Fruit fly (Drosophila melanogaster) whole organism, adult: ENCODE measurements around the gene CG13287.

ENCODE experiments used
- CG11617 ChIP-seq: fragments of 200-800 bp; sonication (Bioruptor generic); optimal IDR thresholded peaks from 2 replicates; lab custom pipeline; 2017; ENCODE audit warnings: mild to moderate bottlenecking, missing biosample characterization, missing genetic modification reagents, missing genetic modification characterization
- CG12768 ChIP-seq: fragments of 200-800 bp; sonication (Bioruptor generic); optimal IDR thresholded peaks from 2 replicates; lab custom pipeline; 2017; ENCODE audit warnings: missing biosample characterization, missing genetic modification characterization, mild to moderate bottlenecking, moderate library complexity, missing genetic modification reagents
- CG14711 ChIP-seq: fragments of 200-800 bp; sonication (Bioruptor generic); optimal IDR thresholded peaks from 2 replicates; lab custom pipeline; 2018; ENCODE audit warnings: missing biosample characterization, mild to moderate bottlenecking, missing genetic modification characterization, moderate library complexity
- CG1620 ChIP-seq: fragments of 200-800 bp; sonication (Bioruptor generic); optimal IDR thresholded peaks from 2 replicates; lab custom pipeline; 2016; ENCODE audit warnings: missing biosample characterization, missing genetic modification characterization
- CG33017 ChIP-seq: fragments of 200-800 bp; sonication (Bioruptor generic); optimal IDR thresholded peaks from 2 replicates; lab custom pipeline; 2018; ENCODE audit warnings: missing biosample characterization, mild to moderate bottlenecking, missing genetic modification characterization, moderate library complexity
- CG5204 ChIP-seq: fragments of 200-800 bp; sonication (Bioruptor generic); optimal IDR thresholded peaks from 2 replicates; lab custom pipeline; 2016; ENCODE audit warnings: missing biosample characterization, missing genetic modification characterization
- CG7045 ChIP-seq: fragments of 200-800 bp; sonication (Bioruptor generic); optimal IDR thresholded peaks from 2 replicates; lab custom pipeline; 2017; ENCODE audit warnings: missing biosample characterization, mild to moderate bottlenecking, missing genetic modification characterization
- CG7101 ChIP-seq: fragments of 200-800 bp; sonication (Bioruptor generic); optimal IDR thresholded peaks from 2 replicates; lab custom pipeline; 2018; ENCODE audit warnings: missing biosample characterization, mild to moderate bottlenecking, missing genetic modification characterization, moderate library complexity
- Clk ChIP-seq: fragments of 200-800 bp; sonication (Bioruptor generic); optimal IDR thresholded peaks from 2 replicates; lab custom pipeline; 2017; ENCODE audit warnings: missing biosample characterization, missing genetic modification characterization
- Crg-1 ChIP-seq: fragments of 200-800 bp; sonication (Bioruptor generic); optimal IDR thresholded peaks from 2 replicates; lab custom pipeline; 2016; ENCODE audit warnings: missing biosample characterization, missing genetic modification characterization
- Hr96 ChIP-seq: fragments of 200-800 bp; sonication (Bioruptor generic); optimal IDR thresholded peaks from 2 replicates; lab custom pipeline; 2016; ENCODE audit warnings: missing biosample characterization, missing genetic modification characterization
- Mnt ChIP-seq: fragments of 200-800 bp; sonication (Bioruptor generic); optimal IDR thresholded peaks from 2 replicates; lab custom pipeline; 2016; ENCODE audit warnings: missing biosample characterization, mild to moderate bottlenecking, missing genetic modification characterization
- bab1 ChIP-seq: fragments of 200-800 bp; sonication (Bioruptor generic); optimal IDR thresholded peaks from 3 replicates; lab custom pipeline; 2019; ENCODE audit warnings: missing biosample characterization, mild to moderate bottlenecking, missing genetic modification characterization, moderate library complexity
- cic ChIP-seq: fragments of 200-800 bp; sonication (Bioruptor generic); optimal IDR thresholded peaks from 2 replicates; lab custom pipeline; 2017; ENCODE audit warnings: missing biosample characterization, mild to moderate bottlenecking, missing genetic modification characterization, moderate library complexity
- cnc ChIP-seq, 2 experiments: fragments of >200 bp; optimal IDR thresholded peaks; 2 replicates each; lab custom pipeline; 2017
- kay ChIP-seq: fragments of 200-800 bp; sonication (Bioruptor generic); peaks from one replicate; lab custom pipeline; 2016; ENCODE audit warnings: missing biosample characterization, missing genetic modification characterization, borderline replicate concordance
- ovo ChIP-seq: fragments of 200-800 bp; sonication (Bioruptor generic); optimal IDR thresholded peaks from 2 replicates; lab custom pipeline; 2016; ENCODE audit warnings: missing biosample characterization, missing genetic modification characterization
- pad ChIP-seq: fragments of 200-800 bp; sonication (Bioruptor generic); optimal IDR thresholded peaks from 3 replicates; lab custom pipeline; 2017; ENCODE audit warnings: missing biosample characterization, missing genetic modification characterization, mild to moderate bottlenecking, moderate library complexity, missing genetic modification reagents
- tj ChIP-seq: fragments of 200-800 bp; sonication (Bioruptor generic); optimal IDR thresholded peaks from 3 replicates; lab custom pipeline; 2017; ENCODE audit warnings: missing biosample characterization, mild to moderate bottlenecking, missing genetic modification characterization, moderate library complexity
- toe ChIP-seq: fragments of 200-800 bp; sonication (Bioruptor generic); optimal IDR thresholded peaks from 2 replicates; lab custom pipeline; 2016; ENCODE audit warnings: missing biosample characterization, missing genetic modification characterization

Gene CG13287

dm6 chr3L:5843895-5844576 is 38.1 kb upstream of the CG13287 start:
- TF ChIP-seq CG11617 (GFP tag; lab: Kevin White, UChicago) (no peak), Clk (GFP tag; lab: Kevin White, UChicago) (no peak), CG12768 (no peak), Hr96 (GFP tag; lab: Kevin White, UChicago) (no peak), CG33017 (no peak)

- TF ChIP-seq CG7101 (tag; lab: Kevin White, UChicago), result no peak
- TF ChIP-seq CG14711 (tag; lab: Kevin White, UChicago), result peak; percentile 75
These were observed 36.6 kb upstream of the CG13287 start, which contains the start of gene vn for dm6 chr3L:5845466-5845865. Gene vn, minus strand, starts transcription at chr3L:5845664.

- TF ChIP-seq ovo (GFP tag; lab: Kevin White, UChicago), result no peak
- TF ChIP-seq CG5204 (GFP tag; lab: Kevin White, UChicago), result no peak
- TF ChIP-seq Mnt, result no peak
- no peak for TF ChIP-seq CG14711 (tag; lab: Kevin White, UChicago)
- no peak for TF ChIP-seq toe (GFP tag; lab: Kevin White, UChicago)
- TF ChIP-seq CG1620 (GFP tag; lab: Kevin White, UChicago), result no peak
- TF ChIP-seq Clk (GFP tag; lab: Kevin White, UChicago), result no peak
- TF ChIP-seq CG12768, result no peak
- TF ChIP-seq cic (GFP tag; lab: Kevin White, UChicago), result no peak
- TF ChIP-seq CG11617 (GFP tag; lab: Kevin White, UChicago), result no peak
- no peak for TF ChIP-seq CG7101 (tag; lab: Kevin White, UChicago)
- TF ChIP-seq Crg-1 (GFP tag; lab: Kevin White, UChicago), result no peak
- no peak for TF ChIP-seq CG7045 (GFP tag; lab: Kevin White, UChicago)
- no peak for TF ChIP-seq Hr96 (GFP tag; lab: Kevin White, UChicago)
These were observed 33.2 kb upstream of the CG13287 start for dm6 chr3L:5848929-5849328.

DNA sequence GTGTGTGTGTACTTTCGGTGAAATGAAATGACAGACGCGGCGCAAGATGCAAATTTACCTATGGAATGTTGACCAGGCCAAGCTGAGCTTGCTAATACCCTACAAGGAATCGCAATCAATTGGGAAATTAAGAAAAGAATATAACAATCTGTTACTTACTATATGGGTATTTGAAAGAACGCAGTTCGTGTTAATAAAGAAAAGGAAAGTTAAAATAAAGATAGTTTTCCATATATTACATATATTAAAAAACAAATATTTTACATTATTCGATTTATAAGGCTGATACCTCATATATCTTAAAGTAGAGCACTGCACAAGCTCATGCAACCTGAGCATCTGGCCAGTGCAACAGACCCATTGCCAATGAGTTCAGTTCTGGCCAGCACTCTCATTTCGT is 30.5 kb upstream of the CG13287 start:
- TF ChIP-seq CG12768, result no peak
- TF ChIP-seq CG7101 (tag; lab: Kevin White, UChicago), result no peak
- no peak for TF ChIP-seq CG33017
- no peak for TF ChIP-seq Mnt
- no peak for TF ChIP-seq CG14711 (tag; lab: Kevin White, UChicago)
- no peak for TF ChIP-seq CG5204 (GFP tag; lab: Kevin White, UChicago)
- no peak for TF ChIP-seq Clk (GFP tag; lab: Kevin White, UChicago)
- no peak for TF ChIP-seq Crg-1 (GFP tag; lab: Kevin White, UChicago)
- TF ChIP-seq CG1620 (GFP tag; lab: Kevin White, UChicago), result no peak
- no peak for TF ChIP-seq kay (GFP tag; lab: Kevin White, UChicago)
- TF ChIP-seq tj (GFP tag; lab: Kevin White, UChicago), result no peak
- TF ChIP-seq Hr96 (GFP tag; lab: Kevin White, UChicago), result no peak
- no peak for TF ChIP-seq pad (GFP tag; lab: Kevin White, UChicago)

dm6 chr3L:5855098-5855497 is 27.0 kb upstream of the CG13287 start:
- TF ChIP-seq kay (GFP tag; lab: Kevin White, UChicago) (no peak), Mnt (no peak), CG14711 (tag; lab: Kevin White, UChicago) (no peak), toe (GFP tag; lab: Kevin White, UChicago) (no peak)

- TF ChIP-seq toe (GFP tag; lab: Kevin White, UChicago) (no peak), bab1 (no peak), tj (GFP tag; lab: Kevin White, UChicago) (no peak), Mnt (no peak), Hr96 (GFP tag; lab: Kevin White, UChicago) (no peak), kay (GFP tag; lab: Kevin White, UChicago) (no peak), CG1620 (GFP tag; lab: Kevin White, UChicago) (no peak), CG12768 (no peak), CG11617 (GFP tag; lab: Kevin White, UChicago) (no peak), cnc (optimal IDR thresholded peaks at IDR 0.05; lab: Kevin White, UChicago) (no peak), CG7045 (GFP tag; lab: Kevin White, UChicago) (no peak), Crg-1 (GFP tag; lab: Kevin White, UChicago) (no peak), pad (GFP tag; lab: Kevin White, UChicago) (no peak)
These were observed 25.9 kb upstream of the CG13287 start for dm6 chr3L:5856081-5856826.

- TF ChIP-seq toe (GFP tag; lab: Kevin White, UChicago) (no peak), cic (GFP tag; lab: Kevin White, UChicago) (no peak), Crg-1 (GFP tag; lab: Kevin White, UChicago) (no peak), CG12768 (no peak), CG7045 (GFP tag; lab: Kevin White, UChicago) (no peak), Hr96 (GFP tag; lab: Kevin White, UChicago) (no peak), bab1 (no peak), CG11617 (GFP tag; lab: Kevin White, UChicago) (no peak), Clk (GFP tag; lab: Kevin White, UChicago) (no peak), CG7101 (tag; lab: Kevin White, UChicago) (no peak), cnc (optimal IDR thresholded peaks at IDR 0.05; lab: Kevin White, UChicago) (no peak), ovo (GFP tag; lab: Kevin White, UChicago) (no peak), Mnt (no peak), CG33017 (no peak), CG14711 (tag; lab: Kevin White, UChicago) (no peak), CG5204 (GFP tag; lab: Kevin White, UChicago) (no peak), CG1620 (GFP tag; lab: Kevin White, UChicago) (no peak), kay (GFP tag; lab: Kevin White, UChicago) (no peak), tj (GFP tag; lab: Kevin White, UChicago) (no peak), pad (GFP tag; lab: Kevin White, UChicago) (no peak)
These were observed 25.2 kb upstream of the CG13287 start for dm6 chr3L:5856919-5857318.
